Worm (Caenorhabditis elegans): ENCODE measurements around the gene C18A11.1.

Gene C18A11.1

DNA sequence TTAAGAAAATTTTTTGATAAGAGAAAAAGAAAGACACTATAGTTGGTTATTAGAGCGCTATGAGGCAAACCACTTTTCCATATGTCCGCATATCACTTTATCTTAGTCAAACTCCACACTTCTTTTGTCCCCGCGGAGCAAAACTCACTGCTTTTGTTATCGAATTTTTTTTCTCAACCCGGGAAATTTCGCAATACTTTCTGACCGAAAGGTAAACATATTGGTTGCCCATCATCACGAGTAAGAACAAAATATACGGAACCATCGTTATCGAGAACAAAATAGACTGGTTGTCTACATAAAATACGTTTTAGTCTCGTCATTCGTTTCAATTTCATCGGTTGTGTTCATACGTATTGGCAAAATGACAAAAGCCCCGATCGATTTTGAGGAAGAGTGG is at the start of gene C18A11.1:
TSS of gene C18A11.1 (plus strand) at position 36 of the 400 bp plus-strand sequence.
- no peak for TF ChIP-seq ctbp-1 (GFP tag; IDR thresholded peaks at IDR 0.05)
- no peak for TF ChIP-seq snpc-1.2 (GFP tag; IDR thresholded peaks at IDR 0.05)
- TF ChIP-seq T26A8.4 (GFP tag; IDR thresholded peaks at IDR 0.05), result no peak
- TF ChIP-seq zag-1 (tag; optimal IDR thresholded peaks at IDR 0.05), result no peak
- TF ChIP-seq unc-62 (GFP tag; optimal IDR thresholded peaks at IDR 0.05 in 1 of 2), result peak in 1 of 2 experiments; percentile 22
- no peak for TF ChIP-seq unc-62 (tag; optimal IDR thresholded peaks at IDR 0.05)
- no peak for TF ChIP-seq Y48G9A.11 (GFP tag; IDR thresholded peaks at IDR 0.05)
- TF ChIP-seq F44E2.7 (GFP tag; IDR thresholded peaks at IDR 0.05), result no peak
- TF ChIP-seq ceh-44 (GFP tag; IDR thresholded peaks at IDR 0.05), result no peak
- no peak for TF ChIP-seq zfp-2 (tag; optimal IDR thresholded peaks at IDR 0.05)
- no peak for TF ChIP-seq zip-11 (GFP tag; IDR thresholded peaks at IDR 0.05)
- TF ChIP-seq spr-3 (GFP tag; optimal IDR thresholded peaks at IDR 0.05), result no peak
- TF ChIP-seq nhr-11 (tag; optimal IDR thresholded peaks at IDR 0.05), result no peak
- TF ChIP-seq mes-2 (tag; optimal IDR thresholded peaks at IDR 0.05; ENCODE audit: poor library complexity, severe bottlenecking), result no peak
- no peak for TF ChIP-seq ces-1 (GFP tag; optimal IDR thresholded peaks at IDR 0.05)
- peak; percentile 54 for TF ChIP-seq hlh-30 (tag; optimal IDR thresholded peaks at IDR 0.05; ENCODE audit: insufficient read depth)
- peak; percentile 84 for TF ChIP-seq nhr-28 (tag; optimal IDR thresholded peaks at IDR 0.05)
- no peak for TF ChIP-seq nhr-25 (tag; optimal IDR thresholded peaks at IDR 0.05; ENCODE audit: borderline replicate concordance, insufficient read depth)
- TF ChIP-seq pha-4 (GFP tag; IDR thresholded peaks at IDR 0.05), result no peak
- TF ChIP-seq pha-4 (tag; optimal IDR thresholded peaks at IDR 0.05), result peak; percentile 39
- TF ChIP-seq lin-13 (GFP tag; optimal IDR thresholded peaks at IDR 0.05), result no peak
- no peak for TF ChIP-seq daf-12 (tag; optimal IDR thresholded peaks at IDR 0.05)
- TF ChIP-seq ZK337.2 (GFP tag; IDR thresholded peaks at IDR 0.05), result no peak
- TF ChIP-seq nhr-111 (GFP tag; optimal IDR thresholded peaks at IDR 0.05), result no peak
- TF ChIP-seq nhr-237 (tag; optimal IDR thresholded peaks at IDR 0.05), result no peak
- 0 out of 2 replicates have a peak, but pooled peaks have one; percentile 31 for TF ChIP-seq lin-1 (GFP tag; IDR thresholded peaks at IDR 0.05)
- peak in 1 of 2 experiments; percentile 28 for TF ChIP-seq daf-16 (GFP tag; optimal IDR thresholded peaks at IDR 0.05)
- peak; percentile 96 for TF ChIP-seq daf-16 (tag; optimal IDR thresholded peaks at IDR 0.05)
- no peak for TF ChIP-seq egl-27 (tag; optimal IDR thresholded peaks at IDR 0.05)
- TF ChIP-seq cey-2 (tag; optimal IDR thresholded peaks at IDR 0.05; ENCODE audit: borderline replicate concordance, insufficient read depth), result no peak
- TF ChIP-seq unc-39 (tag; optimal IDR thresholded peaks at IDR 0.05), result no peak
- no peak for TF ChIP-seq ztf-7 (tag; optimal IDR thresholded peaks at IDR 0.05)
- no peak for TF ChIP-seq nhr-41 (GFP tag; IDR thresholded peaks at IDR 0.05)
- TF ChIP-seq pqm-1 (tag; optimal IDR thresholded peaks at IDR 0.05), result peak; percentile 29
- TF ChIP-seq F49E8.2 (tag; optimal IDR thresholded peaks at IDR 0.05; ENCODE audit: borderline replicate concordance), result no peak
- peak; percentile 75 for TF ChIP-seq dve-1 (tag; optimal IDR thresholded peaks at IDR 0.05; ENCODE audit: insufficient read depth)
- peak; percentile 54 for TF ChIP-seq nhr-48 (tag; optimal IDR thresholded peaks at IDR 0.05)
- no peak for TF ChIP-seq lim-7 (GFP tag; IDR thresholded peaks at IDR 0.05)
- TF ChIP-seq lir-3 (tag; optimal IDR thresholded peaks at IDR 0.05), result no peak
- no peak for TF ChIP-seq ama-1 (optimal IDR thresholded peaks at IDR 0.05)
- no peak for TF ChIP-seq zip-2 (tag; optimal IDR thresholded peaks at IDR 0.05)
- TF ChIP-seq aha-1 (tag), result no peak
- TF ChIP-seq mxl-2 (GFP tag; conservative IDR thresholded peaks at IDR 0.05), result no peak
- no peak for TF ChIP-seq ceh-20 (GFP tag; IDR thresholded peaks at IDR 0.05)
- TF ChIP-seq saeg-2 (GFP tag; IDR thresholded peaks at IDR 0.05), result no peak
- TF ChIP-seq nhr-76 (tag; optimal IDR thresholded peaks at IDR 0.05), result no peak
- peak; percentile 25 for TF ChIP-seq nhr-102 (tag; optimal IDR thresholded peaks at IDR 0.05)
- TF ChIP-seq ceh-82 (tag; optimal IDR thresholded peaks at IDR 0.05), result no peak
- no peak for TF ChIP-seq dpl-1 (GFP tag; optimal IDR thresholded peaks at IDR 0.05)
- TF ChIP-seq unc-130 (GFP tag; optimal IDR thresholded peaks at IDR 0.05), result no peak
- no peak for TF ChIP-seq ztf-11 (tag; optimal IDR thresholded peaks at IDR 0.05)
- 0 out of 2 replicates have a peak, but pooled peaks have one; percentile 7 for TF ChIP-seq php-3 (GFP tag; IDR thresholded peaks at IDR 0.05)
- TF ChIP-seq F10B5.3 (tag; optimal IDR thresholded peaks at IDR 0.05), result no peak
